Fruit fly (Drosophila melanogaster) whole organism, embryonic: ENCODE results near the gene Gbs-76A.

Source experiments
- Bgb ChIP-seq: fragments of 200-800 bp; sonication (Bioruptor generic); IDR thresholded peaks from 2 replicates; pipeline ENCODE4 v1.3.6; 2022; ENCODE audit warnings: missing biosample characterization, missing genetic modification characterization; ENCODE audit not compliant: partially characterized antibody
- C15 ChIP-seq: fragments of 200-800 bp; sonication (Bioruptor generic); IDR thresholded peaks from 3 replicates; pipeline ENCODE4 v1.3.6; 2022; ENCODE audit warnings: missing biosample characterization, missing genetic modification characterization
- CG11504 ChIP-seq: fragments of 200-800 bp; sonication (Bioruptor generic); optimal IDR thresholded peaks from 3 replicates; lab custom pipeline; 2019; ENCODE audit warnings: missing biosample characterization, mild to moderate bottlenecking, missing genetic modification characterization, moderate library complexity
- CG12236 ChIP-seq: fragments of 200-800 bp; sonication (Bioruptor generic); optimal IDR thresholded peaks from 2 replicates; lab custom pipeline; 2016; ENCODE audit warnings: missing biosample characterization, missing genetic modification characterization
- CG13894 ChIP-seq: fragments of 200-800 bp; sonication (Bioruptor generic); optimal IDR thresholded peaks from 3 replicates; lab custom pipeline; 2018; ENCODE audit warnings: missing biosample characterization, mild to moderate bottlenecking, missing genetic modification characterization, moderate library complexity
- CG14014 ChIP-seq: fragments of 200-800 bp; sonication (Bioruptor generic); IDR thresholded peaks from 2 replicates; pipeline ENCODE4 v1.3.6; 2022; ENCODE audit warnings: missing biosample characterization, missing genetic modification characterization
- CG15269 ChIP-seq: fragments of 200-800 bp; sonication (Bioruptor generic); optimal IDR thresholded peaks from 2 replicates; lab custom pipeline; 2018; ENCODE audit warnings: missing biosample characterization, mild to moderate bottlenecking, missing genetic modification characterization, moderate library complexity
- CG15601 ChIP-seq: fragments of 200-800 bp; sonication (Bioruptor generic); optimal IDR thresholded peaks from 3 replicates; lab custom pipeline; 2019; ENCODE audit warnings: missing biosample characterization, mild to moderate bottlenecking, missing genetic modification characterization, moderate library complexity
- CG16863 ChIP-seq: fragments of 200-800 bp; sonication (Bioruptor generic); optimal IDR thresholded peaks from 3 replicates; lab custom pipeline; 2016; ENCODE audit warnings: missing biosample characterization, missing genetic modification characterization
- CG17361 ChIP-seq: fragments of 200-800 bp; sonication (Bioruptor generic); IDR thresholded peaks from 3 replicates; pipeline ENCODE4 v1.3.6; 2022; ENCODE audit warnings: missing biosample characterization, missing genetic modification characterization
- CG17385 ChIP-seq: fragments of 200-800 bp; sonication (Bioruptor generic); optimal IDR thresholded peaks from 3 replicates; lab custom pipeline; 2018; ENCODE audit warnings: missing biosample characterization, mild to moderate bottlenecking, missing genetic modification characterization
- CG17568 ChIP-seq: fragments of 200-800 bp; sonication (Bioruptor generic); optimal IDR thresholded peaks from 2 replicates; lab custom pipeline; 2018; ENCODE audit warnings: missing biosample characterization, mild to moderate bottlenecking, missing genetic modification characterization, moderate library complexity
- CG18599 ChIP-seq: fragments of 200-800 bp; sonication (Bioruptor generic); optimal IDR thresholded peaks from 3 replicates; lab custom pipeline; 2017; ENCODE audit warnings: missing biosample characterization, missing genetic modification characterization, mild to moderate bottlenecking, moderate library complexity, missing genetic modification reagents
- CG18764 ChIP-seq: fragments of 200-800 bp; sonication (Bioruptor generic); optimal IDR thresholded peaks from 3 replicates; lab custom pipeline; 2016; ENCODE audit warnings: missing biosample characterization, missing genetic modification characterization
- CG2129 ChIP-seq: fragments of 200-800 bp; sonication (Bioruptor generic); IDR thresholded peaks from 2 replicates; pipeline ENCODE4 v1.3.6; 2022; ENCODE audit warnings: missing biosample characterization, missing genetic modification characterization; ENCODE audit not compliant: partially characterized antibody
- CG2712 ChIP-seq: fragments of 200-800 bp; optimal IDR thresholded peaks from 3 replicates; lab custom pipeline; 2019; ENCODE audit warnings: missing biosample characterization, mild to moderate bottlenecking, missing genetic modification characterization, moderate library complexity
- CG6254 ChIP-seq: fragments of 200-800 bp; sonication (Bioruptor generic); optimal IDR thresholded peaks from 3 replicates; lab custom pipeline; 2017; ENCODE audit warnings: mild to moderate bottlenecking, missing biosample characterization, missing genetic modification reagents, missing genetic modification characterization
- CG6813 ChIP-seq: fragments of 200-800 bp; sonication (Bioruptor generic); optimal IDR thresholded peaks from 2 replicates; lab custom pipeline; 2017; ENCODE audit warnings: missing biosample characterization, missing genetic modification characterization, mild to moderate bottlenecking, moderate library complexity, missing genetic modification reagents
- CG6854 ChIP-seq: fragments of 200-800 bp; sonication (Bioruptor generic); optimal IDR thresholded peaks from 3 replicates; lab custom pipeline; 2017; ENCODE audit warnings: missing biosample characterization, mild to moderate bottlenecking, missing genetic modification characterization
- CG7839 ChIP-seq: fragments of 200-800 bp; sonication (Bioruptor generic); optimal IDR thresholded peaks from 3 replicates; lab custom pipeline; 2018; ENCODE audit warnings: missing biosample characterization, mild to moderate bottlenecking, missing genetic modification characterization, moderate library complexity
- CG7928 ChIP-seq: fragments of 200-800 bp; sonication (Bioruptor generic); optimal IDR thresholded peaks from 2 replicates; lab custom pipeline; 2017; ENCODE audit warnings: missing biosample characterization, mild to moderate bottlenecking, missing genetic modification characterization
- CG8388 ChIP-seq: fragments of 200-800 bp; sonication (Bioruptor generic); optimal IDR thresholded peaks from 2 replicates; lab custom pipeline; 2019; ENCODE audit warnings: missing biosample characterization, mild to moderate bottlenecking, missing genetic modification characterization, moderate library complexity
- CG9437 ChIP-seq: fragments of 200-800 bp; sonication (Bioruptor generic); optimal IDR thresholded peaks from 2 replicates; lab custom pipeline; 2018; ENCODE audit warnings: missing biosample characterization, mild to moderate bottlenecking, missing genetic modification characterization
- CkIIα-i1 ChIP-seq: fragments of 200-800 bp; sonication (Bioruptor generic); IDR thresholded peaks from 2 replicates; pipeline ENCODE4 v1.3.6; 2022; ENCODE audit warnings: missing biosample characterization, missing genetic modification characterization
- Hey ChIP-seq: fragments of 200-800 bp; sonication (Bioruptor generic); optimal IDR thresholded peaks from 3 replicates; lab custom pipeline; 2018; ENCODE audit warnings: missing biosample characterization, mild to moderate bottlenecking, missing genetic modification characterization
- Hmx ChIP-seq: fragments of 200-800 bp; sonication (Bioruptor generic); optimal IDR thresholded peaks from 2 replicates; lab custom pipeline; 2016; ENCODE audit warnings: missing biosample characterization, missing genetic modification characterization
- Hr51 ChIP-seq, 2 experiments: fragments of 200-800 bp; sonication (Bioruptor generic); optimal IDR thresholded peaks; 2 replicates in 1 of 2; 3 replicates in 1 of 2; lab custom pipeline; 2016 to 2018; ENCODE audit warnings: missing biosample characterization in 2 of 2, missing genetic modification characterization in 2 of 2, mild to moderate bottlenecking in 1 of 2, moderate library complexity in 1 of 2
- MBD-R2 ChIP-seq: fragments of 200-800 bp; sonication (Bioruptor generic); IDR thresholded peaks from 2 replicates; pipeline ENCODE4 v1.3.6; 2022; ENCODE audit warnings: missing biosample characterization, missing genetic modification characterization
- Mad ChIP-seq: fragments of 200-800 bp; sonication (Bioruptor generic); optimal IDR thresholded peaks from 2 replicates; lab custom pipeline; 2016; ENCODE audit warnings: missing biosample characterization, missing genetic modification characterization
- Myb ChIP-seq: fragments of 200-800 bp; sonication (Bioruptor generic); optimal IDR thresholded peaks from 2 replicates; lab custom pipeline; 2016; ENCODE audit warnings: missing biosample characterization, missing genetic modification characterization
- Sox102F ChIP-seq: fragments of 200-800 bp; sonication (Bioruptor generic); optimal IDR thresholded peaks from 2 replicates; lab custom pipeline; 2018; ENCODE audit warnings: missing biosample characterization, mild to moderate bottlenecking, missing genetic modification characterization, moderate library complexity
- Usf ChIP-seq: fragments of 200-800 bp; sonication (Bioruptor generic); optimal IDR thresholded peaks from 2 replicates; lab custom pipeline; 2017; ENCODE audit warnings: missing genotype, missing biosample characterization, missing genetic modification characterization
- bab2 ChIP-seq: fragments of 200-800 bp; sonication (Bioruptor generic); optimal IDR thresholded peaks from 2 replicates; lab custom pipeline; 2016; ENCODE audit warnings: missing biosample characterization, missing genetic modification characterization
- dimm ChIP-seq: fragments of 200-800 bp; sonication (Bioruptor generic); IDR thresholded peaks from 2 replicates; pipeline ENCODE4 v1.3.6; 2022; ENCODE audit warnings: missing biosample characterization, missing genetic modification characterization
- ems ChIP-seq: fragments of 200-800 bp; sonication (Bioruptor generic); optimal IDR thresholded peaks from 3 replicates; lab custom pipeline; 2016; ENCODE audit warnings: missing biosample characterization, missing genetic modification characterization
- fd96Cb ChIP-seq: fragments of 200-800 bp; sonication (Bioruptor generic); optimal IDR thresholded peaks from 2 replicates; lab custom pipeline; 2018; ENCODE audit warnings: missing biosample characterization, mild to moderate bottlenecking, missing genetic modification characterization, moderate library complexity
- insv ChIP-seq, 2 experiments: fragments of 200-800 bp; sonication (Bioruptor generic); optimal IDR thresholded peaks; 3 replicates each; lab custom pipeline; 2016 to 2018; ENCODE audit warnings: missing biosample characterization in 2 of 2, missing genetic modification characterization in 2 of 2
- lmd ChIP-seq: fragments of 200-800 bp; sonication (Bioruptor generic); IDR thresholded peaks from 2 replicates; pipeline ENCODE4 v1.3.6; 2022; ENCODE audit warnings: missing biosample characterization, missing genetic modification characterization
- mld ChIP-seq: fragments of 200-800 bp; sonication (Bioruptor generic); IDR thresholded peaks from 3 replicates; pipeline ENCODE4 v1.3.6; 2022; ENCODE audit warnings: missing biosample characterization, missing genetic modification characterization; ENCODE audit not compliant: partially characterized antibody
- nerfin-1 ChIP-seq: fragments of 200-800 bp; sonication (Bioruptor generic); optimal IDR thresholded peaks from 3 replicates; lab custom pipeline; 2019; ENCODE audit warnings: missing biosample characterization, mild to moderate bottlenecking, missing genetic modification characterization, moderate library complexity
- nmo ChIP-seq: fragments of 200-800 bp; sonication (Bioruptor generic); optimal IDR thresholded peaks from 2 replicates; lab custom pipeline; 2018; ENCODE audit warnings: missing biosample characterization, mild to moderate bottlenecking, missing genetic modification characterization, moderate library complexity
- phol ChIP-seq: fragments of 200-800 bp; sonication (Bioruptor generic); optimal IDR thresholded peaks from 3 replicates; lab custom pipeline; 2018; ENCODE audit warnings: missing biosample characterization, mild to moderate bottlenecking, missing genetic modification characterization, moderate library complexity
- ro ChIP-seq: fragments of 200-800 bp; sonication (Bioruptor generic); IDR thresholded peaks from 2 replicates; pipeline ENCODE4 v1.3.6; 2022; ENCODE audit warnings: missing biosample characterization, missing genetic modification characterization
- row ChIP-seq: fragments of 200-800 bp; sonication (Bioruptor generic); IDR thresholded peaks from 3 replicates; pipeline ENCODE4 v1.3.6; 2022; ENCODE audit warnings: missing biosample characterization, missing genetic modification characterization
- sc ChIP-seq, 3 experiments: fragments of >200 bp in 2 of 3; fragments of 200-800 bp in 1 of 3; sonication (Bioruptor generic) in 1 of 3; optimal IDR thresholded peaks; 2 replicates in 2 of 3; 3 replicates in 1 of 3; lab custom pipeline; 2017; ENCODE audit warnings: mild to moderate bottlenecking in 1 of 3, missing biosample characterization in 1 of 3, missing genetic modification characterization in 1 of 3, missing genetic modification reagents in 1 of 3
- sr ChIP-seq: fragments of 200-800 bp; sonication (Bioruptor generic); IDR thresholded peaks from 3 replicates; pipeline ENCODE4 v1.3.6; 2022; ENCODE audit warnings: missing biosample characterization, missing genetic modification characterization
- tin ChIP-seq: fragments of 200-800 bp; sonication (Bioruptor generic); optimal IDR thresholded peaks from 3 replicates; lab custom pipeline; 2016; ENCODE audit warnings: missing biosample characterization, missing genetic modification characterization
- trem ChIP-seq: fragments of 200-800 bp; optimal IDR thresholded peaks from 3 replicates; lab custom pipeline; 2019; ENCODE audit warnings: missing biosample characterization, mild to moderate bottlenecking, missing genetic modification characterization, moderate library complexity
- vvl ChIP-seq: fragments of 200-800 bp; sonication (Bioruptor generic); IDR thresholded peaks from 2 replicates; pipeline ENCODE4 v1.3.6; 2022; ENCODE audit warnings: missing biosample characterization, missing genetic modification characterization

Gene Gbs-76A

DNA sequence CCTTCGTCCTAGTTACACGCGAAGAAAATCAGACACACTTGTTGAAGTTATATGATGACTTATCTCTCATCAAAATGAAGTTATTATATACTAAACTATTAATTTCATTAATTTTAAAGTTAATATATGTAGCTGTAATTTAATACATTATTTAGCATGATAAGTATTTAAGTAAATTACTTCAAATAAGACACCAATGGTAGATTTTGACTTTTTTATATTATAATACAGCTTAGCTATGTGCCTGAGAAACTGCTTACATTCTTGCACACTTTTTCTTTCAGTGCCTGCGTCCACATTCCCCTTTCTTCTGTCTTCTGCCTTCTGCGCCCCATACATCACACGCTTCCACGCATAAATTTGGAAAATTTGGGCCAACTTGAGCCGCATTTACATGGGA is 40.9 kb downstream of the Gbs-76A start (continued):
- TF ChIP-seq Hr51 (GFP tag; optimal IDR thresholded peaks at IDR 0.05; lab: Kevin White, UChicago) (peak in 1 of 2 experiments; percentile 56), row (GFP tag; lab: Robert Waterston, UW) (peak; percentile 43; the same call in 2 of the 3 replicates), CG15601 (peak; percentile 26), CkIIα-i1 (GFP tag; lab: Robert Waterston, UW) (no peak), ro (no peak), sc (optimal IDR thresholded peaks at IDR 0.05; lab: Kevin White, UChicago) (no peak), sc (GFP tag; optimal IDR thresholded peaks at IDR 0.05; lab: Kevin White, UChicago) (peak; percentile 9), CG11504 (tag; lab: Kevin White, UChicago) (peak; percentile 71), nerfin-1 (no peak), Mad (no peak), lmd (GFP tag; lab: Robert Waterston, UW) (0 out of 2 replicates have a peak, but pooled peaks have one; percentile 12), CG2712 (tag; lab: Kevin White, UChicago) (peak; percentile 55), insv (GFP tag; optimal IDR thresholded peaks at IDR 0.05; lab: Kevin White, UChicago) (no peak), Sox102F (GFP tag; lab: Kevin White, UChicago) (peak; percentile 52), ems (no peak), mld (GFP tag; lab: Robert Waterston, UW) (no peak), tin (GFP tag; lab: Kevin White, UChicago) (no peak), Myb (GFP tag; lab: Kevin White, UChicago) (no peak), CG18764 (GFP tag; lab: Kevin White, UChicago) (no peak), nmo (GFP tag; lab: Kevin White, UChicago) (peak; percentile 46), trem (peak; percentile 5), CG6854 (GFP tag; lab: Kevin White, UChicago) (peak; percentile 15), CG12236 (GFP tag; lab: Kevin White, UChicago) (no peak), CG18599 (GFP tag; lab: Kevin White, UChicago) (peak; percentile 58), vvl (GFP tag; lab: Robert Waterston, UW) (0 out of 2 replicates have a peak, but pooled peaks have one; percentile 13), bab2 (GFP tag; lab: Kevin White, UChicago) (no peak), Usf (GFP tag; lab: Kevin White, UChicago) (no peak), CG16863 (GFP tag; lab: Kevin White, UChicago) (no peak), sr (GFP tag; lab: Robert Waterston, UW) (no peak), Hey (tag; lab: Kevin White, UChicago) (no peak), dimm (GFP tag; lab: Robert Waterston, UW) (no peak), CG9437 (peak; percentile 16), Hmx (GFP tag; lab: Kevin White, UChicago) (no peak), CG13894 (tag; lab: Kevin White, UChicago) (no peak), fd96Cb (peak; percentile 41), CG2129 (no peak), CG7839 (tag; lab: Kevin White, UChicago) (peak; percentile 55), CG7928 (GFP tag; lab: Kevin White, UChicago) (no peak), CG6254 (GFP tag; lab: Kevin White, UChicago) (no peak), MBD-R2 (GFP tag; lab: Robert Waterston, UW) (no peak), CG14014 (GFP tag; lab: Robert Waterston, UW) (0 out of 2 replicates have a peak, but pooled peaks have one; percentile 10), CG17385 (GFP tag; lab: Kevin White, UChicago) (peak; percentile 8), CG15269 (peak; percentile 37), CG17361 (peak; percentile 67; the same call in 2 of the 3 replicates), phol (tag; lab: Kevin White, UChicago) (peak; percentile 47), C15 (no peak), CG17568 (GFP tag; lab: Kevin White, UChicago) (no peak), CG6813 (GFP tag; lab: Kevin White, UChicago) (no peak), Bgb (GFP tag; lab: Robert Waterston, UW) (no peak), CG8388 (GFP tag; lab: Kevin White, UChicago) (peak; percentile 41)
